Worm (Caenorhabditis elegans): ENCODE measurements around the gene C31H2.3.

ce11 chrX:5152931-5153330 is 1.2 kb downstream of the C31H2.3 start:
- no peak for TF ChIP-seq mab-5 (tag; optimal IDR thresholded peaks at IDR 0.05)
- no peak for TF ChIP-seq nhr-12 (tag; optimal IDR thresholded peaks at IDR 0.05)
- no peak for TF ChIP-seq sptf-1 (tag; optimal IDR thresholded peaks at IDR 0.05)
- no peak for TF ChIP-seq lsy-2 (tag; optimal IDR thresholded peaks at IDR 0.05)
- no peak for TF ChIP-seq pha-4 (tag; optimal IDR thresholded peaks at IDR 0.05)
- TF ChIP-seq nhr-76 (tag; optimal IDR thresholded peaks at IDR 0.05) = no peak
- TF ChIP-seq ztf-11 (tag; optimal IDR thresholded peaks at IDR 0.05) = no peak
- no peak for TF ChIP-seq unc-62 (GFP tag; optimal IDR thresholded peaks at IDR 0.05)
- no peak for TF ChIP-seq blmp-1 (tag; optimal IDR thresholded peaks at IDR 0.05)
- TF ChIP-seq unc-39 (tag; optimal IDR thresholded peaks at IDR 0.05) = no peak
- TF ChIP-seq nhr-28 (tag; optimal IDR thresholded peaks at IDR 0.05) = no peak
